Worm (Caenorhabditis elegans) whole organism, L3 larva: Measurements from ENCODE around the gene txt-1.

ENCODE experiments used
- fkh-10 ChIP-seq: sonication (generic microtip); optimal IDR thresholded peaks from 2 replicates; lab custom pipeline; 2017; ENCODE audit warnings: missing biosample characterization, missing genetic modification reagents, missing genetic modification characterization
- fos-1 ChIP-seq: fragments of 150-350 bp; optimal IDR thresholded peaks from 2 replicates; lab custom pipeline; 2014; ENCODE audit warnings: missing biosample characterization, missing genetic modification characterization
- hmg-11 ChIP-seq: sonication (generic microtip); optimal IDR thresholded peaks from 2 replicates; lab custom pipeline; 2016; ENCODE audit warnings: missing genetic modification characterization, missing compliant biosample characterization
- lin-15B ChIP-seq: fragments of 150-350 bp; optimal IDR thresholded peaks from 2 replicates; lab custom pipeline; 2014; ENCODE audit warnings: missing biosample characterization, missing genetic modification characterization
- unc-62 ChIP-seq: fragments of 150-350 bp; sonication (generic microtip); optimal IDR thresholded peaks from 4 replicates; lab custom pipeline; 2014; ENCODE audit warnings: missing biosample characterization, missing genetic modification reagents, missing genetic modification characterization
- zag-1 ChIP-seq: fragments of 150-350 bp; optimal IDR thresholded peaks from 2 replicates; lab custom pipeline; 2014; ENCODE audit warnings: missing biosample characterization, missing genetic modification characterization
- ztf-11 ChIP-seq: fragments of 150-350 bp; optimal IDR thresholded peaks from 2 replicates; lab custom pipeline; 2014; ENCODE audit warnings: missing biosample characterization, missing genetic modification characterization

DNA sequence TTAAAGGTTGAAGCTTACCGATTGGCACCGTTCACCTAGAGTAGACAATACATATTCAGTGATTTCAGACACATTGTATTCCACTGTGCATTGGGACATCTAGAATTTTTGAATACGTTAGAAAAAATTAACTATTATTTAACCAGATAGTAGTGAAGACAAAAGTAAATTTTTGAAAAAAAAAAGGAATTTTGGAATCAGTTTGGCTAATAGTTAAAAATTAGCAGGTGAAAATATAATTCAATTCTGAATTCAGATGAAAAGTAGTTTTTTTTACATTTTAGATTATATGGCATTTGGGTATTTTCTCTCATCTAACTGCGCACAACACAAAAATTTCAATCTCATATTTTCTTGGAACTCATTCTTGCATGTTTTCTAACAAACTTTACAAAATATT lies 18.9 kb downstream of the txt-1 start, which contains the start of gene nmur-2:
- no peak for TF ChIP-seq fos-1 (tag; lab: Kevin White, UChicago)
- no peak for TF ChIP-seq unc-62 (GFP tag; lab: Kevin White, UChicago)
- TF ChIP-seq zag-1, result no peak
- TF ChIP-seq lin-15B, result no peak
- no peak for TF ChIP-seq hmg-11 (tag; lab: Kevin White, UChicago)
- no peak for TF ChIP-seq ztf-11 (tag; lab: Kevin White, UChicago)
- TF ChIP-seq fkh-10 (GFP tag; lab: Kevin White, UChicago), result no peak
